Fruit fly (Drosophila melanogaster): Measurements from ENCODE around the gene CG4730.

dm6 chr3R:25637294-25638174, 40.9 kb downstream of the CG4730 start, which contains the start of gene jigr1:
- no peak for TF ChIP-seq Mnt (GFP tag; optimal IDR thresholded peaks at IDR 0.05)
- no peak for TF ChIP-seq CG1620 (GFP tag; optimal IDR thresholded peaks at IDR 0.05)
- TF ChIP-seq Hr96 (GFP tag; optimal IDR thresholded peaks at IDR 0.05): no peak
- TF ChIP-seq kay (GFP tag; ENCODE audit: borderline replicate concordance): no peak
- no peak for TF ChIP-seq CG5204 (GFP tag; optimal IDR thresholded peaks at IDR 0.05)
- no peak for TF ChIP-seq cic (GFP tag; optimal IDR thresholded peaks at IDR 0.05)
- no peak for TF ChIP-seq tj (GFP tag; optimal IDR thresholded peaks at IDR 0.05)
- no peak for TF ChIP-seq CG14711 (tag; optimal IDR thresholded peaks at IDR 0.05)
- TF ChIP-seq cnc (optimal IDR thresholded peaks at IDR 0.05): no peak
- TF ChIP-seq CG7101 (tag; optimal IDR thresholded peaks at IDR 0.05): no peak
- no peak for TF ChIP-seq CG7045 (GFP tag; optimal IDR thresholded peaks at IDR 0.05)
- no peak for TF ChIP-seq pad (GFP tag; optimal IDR thresholded peaks at IDR 0.05)
- no peak for TF ChIP-seq bab1 (GFP tag; optimal IDR thresholded peaks at IDR 0.05)
- no peak for TF ChIP-seq ovo (GFP tag; optimal IDR thresholded peaks at IDR 0.05)

Data from whole organism, adult.